Worm (Caenorhabditis elegans): ENCODE measurements around the gene aptf-2.
"Not testable (repeated sequence)": the region's sequence is repeated elsewhere in the genome, so short reads cannot be mapped to it uniquely, and the experiment has no call there.

Gene aptf-2

ce11 chrIV:13415739-13416271 lies at the start of gene aptf-2, which contains the start of gene pik-1:
Gene aptf-2 (minus strand): TSS chrIV:13416051.
Gene pik-1 (plus strand): TSS chrIV:13416041.
- TF ChIP-seq unc-120 (tag; optimal IDR thresholded peaks at IDR 0.05; ENCODE audit: poor library complexity, severe bottlenecking) (peak; percentile 33), M03D4.4 (tag; optimal IDR thresholded peaks at IDR 0.05) (no peak), ztf-11 (tag; optimal IDR thresholded peaks at IDR 0.05) (no peak), mls-2 (tag; optimal IDR thresholded peaks at IDR 0.05) (no peak), elt-3 (tag; optimal IDR thresholded peaks at IDR 0.05) (no peak), ces-1 (GFP tag; optimal IDR thresholded peaks at IDR 0.05) (peak; percentile 8)

ce11 chrIV:13460876-13461275 lies 45.0 kb upstream of the aptf-2 start, which contains the start of gene Y38H8A.12:
Gene Y38H8A.12 (minus strand): TSS chrIV:13460976.
- TF ChIP-seq elt-1 (tag; optimal IDR thresholded peaks at IDR 0.05; ENCODE audit: borderline replicate concordance, insufficient read depth): no peak
- TF ChIP-seq nhr-76 (tag; optimal IDR thresholded peaks at IDR 0.05): no peak
- no peak for TF ChIP-seq lsy-2 (tag; optimal IDR thresholded peaks at IDR 0.05)

ce11 chrIV:13458237-13458636 lies 42.4 kb upstream of the aptf-2 start:
- no peak for TF ChIP-seq nhr-2 (tag; optimal IDR thresholded peaks at IDR 0.05)
- no peak for TF ChIP-seq lsy-2 (tag; optimal IDR thresholded peaks at IDR 0.05)
- TF ChIP-seq lin-13 (tag; optimal IDR thresholded peaks at IDR 0.05): no peak
- TF ChIP-seq ceh-39 (tag; optimal IDR thresholded peaks at IDR 0.05): no peak
- no peak for TF ChIP-seq elt-3 (tag; optimal IDR thresholded peaks at IDR 0.05)
- TF ChIP-seq cnd-1 (tag; optimal IDR thresholded peaks at IDR 0.05): no peak
- TF ChIP-seq sptf-1 (tag; optimal IDR thresholded peaks at IDR 0.05): no peak
- no peak for TF ChIP-seq blmp-1 (tag; optimal IDR thresholded peaks at IDR 0.05)
- TF ChIP-seq ztf-11 (tag; optimal IDR thresholded peaks at IDR 0.05): no peak
- TF ChIP-seq sem-2 (GFP tag; optimal IDR thresholded peaks at IDR 0.05): no peak
- no peak for TF ChIP-seq snpc-4 (tag; optimal IDR thresholded peaks at IDR 0.05)
- no peak for TF ChIP-seq flh-1 (GFP tag; optimal IDR thresholded peaks at IDR 0.05)
- no peak for TF ChIP-seq ham-2 (GFP tag; optimal IDR thresholded peaks at IDR 0.05)

ce11 chrIV:13456893-13457292 lies 41.0 kb upstream of the aptf-2 start:
- no peak for TF ChIP-seq nhr-2 (tag; optimal IDR thresholded peaks at IDR 0.05)
- no peak for TF ChIP-seq nhr-76 (tag; optimal IDR thresholded peaks at IDR 0.05)
- TF ChIP-seq lin-13 (tag; optimal IDR thresholded peaks at IDR 0.05): no peak
- TF ChIP-seq mab-5 (tag; optimal IDR thresholded peaks at IDR 0.05): no peak
- no peak for TF ChIP-seq ztf-11 (tag; optimal IDR thresholded peaks at IDR 0.05)
- no peak for TF ChIP-seq lsy-2 (tag; optimal IDR thresholded peaks at IDR 0.05)
- no peak for TF ChIP-seq sem-2 (GFP tag; optimal IDR thresholded peaks at IDR 0.05)
- TF ChIP-seq elt-3 (tag; optimal IDR thresholded peaks at IDR 0.05): no peak
- TF ChIP-seq nhr-28 (tag; optimal IDR thresholded peaks at IDR 0.05): no peak
- no peak for TF ChIP-seq snpc-4 (tag; optimal IDR thresholded peaks at IDR 0.05)
- TF ChIP-seq unc-120 (tag; optimal IDR thresholded peaks at IDR 0.05; ENCODE audit: poor library complexity, severe bottlenecking): no peak
- no peak for TF ChIP-seq drap-1 (GFP tag; optimal IDR thresholded peaks at IDR 0.05)
- TF ChIP-seq ceh-83 (GFP tag; optimal IDR thresholded peaks at IDR 0.05): no peak
- no peak for TF ChIP-seq hlh-1 (tag; optimal IDR thresholded peaks at IDR 0.05)
- no peak for TF ChIP-seq blmp-1 (tag; optimal IDR thresholded peaks at IDR 0.05)
- no peak for TF ChIP-seq lin-32 (GFP tag; optimal IDR thresholded peaks at IDR 0.05)
- TF ChIP-seq elt-1 (tag; optimal IDR thresholded peaks at IDR 0.05; ENCODE audit: borderline replicate concordance, insufficient read depth): no peak
- TF ChIP-seq ham-2 (GFP tag; optimal IDR thresholded peaks at IDR 0.05): no peak
- TF ChIP-seq nhr-237 (tag; optimal IDR thresholded peaks at IDR 0.05): no peak
- TF ChIP-seq bed-3 (GFP tag; optimal IDR thresholded peaks at IDR 0.05): no peak

ce11 chrIV:13455200-13455599 lies 39.3 kb upstream of the aptf-2 start, which contains the start of gene Y38H8A.7:
Gene Y38H8A.7 (plus strand): TSS chrIV:13455500.
- not testable (repeated sequence) for TF ChIP-seq ceh-83 (GFP tag; optimal IDR thresholded peaks at IDR 0.05); nhr-237 (tag; optimal IDR thresholded peaks at IDR 0.05); drap-1 (GFP tag; optimal IDR thresholded peaks at IDR 0.05)

- TF ChIP-seq unc-120 (tag; optimal IDR thresholded peaks at IDR 0.05; ENCODE audit: poor library complexity, severe bottlenecking) (no peak), lin-13 (tag; optimal IDR thresholded peaks at IDR 0.05) (no peak), elt-3 (tag; optimal IDR thresholded peaks at IDR 0.05) (no peak), blmp-1 (tag; optimal IDR thresholded peaks at IDR 0.05) (no peak), ham-2 (GFP tag; optimal IDR thresholded peaks at IDR 0.05) (no peak), lsy-2 (tag; optimal IDR thresholded peaks at IDR 0.05) (no peak)
These were observed 38.8 kb upstream of the aptf-2 start, which contains the start of gene uso-1 for ce11 chrIV:13454698-13455097. Gene uso-1 (minus strand): TSS chrIV:13454798.

Data from whole organism, mixed stage, embryonic.